Worm (Caenorhabditis elegans) whole organism, L4/young adult: ENCODE results near the gene jkk-1.

ENCODE experiments used
- W03F9.2 ChIP-seq: fragments of 150-350 bp; optimal IDR thresholded peaks from 2 replicates; lab custom pipeline; 2014; ENCODE audit warnings: missing biosample characterization, missing genetic modification characterization
- dao-5 ChIP-seq: sonication (generic microtip); optimal IDR thresholded peaks from 2 replicates; lab custom pipeline; 2016; ENCODE audit warnings: missing genotype, missing genetic modification characterization, moderate library complexity, missing compliant biosample characterization
- him-1 ChIP-seq: sonication (generic microtip); optimal IDR thresholded peaks from 2 replicates; lab custom pipeline; 2016; ENCODE audit warnings: missing genotype, missing genetic modification reagents, missing genetic modification characterization, missing compliant biosample characterization

ce11 chrX:5339357-5339756 lies 28.9 kb upstream of the jkk-1 start:
- TF ChIP-seq W03F9.2 (tag; lab: Kevin White, UChicago) (no peak), him-1 (no peak), dao-5 (tag; lab: Kevin White, UChicago) (no peak)
